Fruit fly (Drosophila melanogaster) whole organism: Measurements from ENCODE around the gene CG9008.

Experiments
- CG8478 ChIP-seq: fragments of >200 bp; optimal IDR thresholded peaks from 2 replicates; lab custom pipeline; 2018; ENCODE audit warnings: inconsistent platforms
- Dll ChIP-seq: fragments of >200 bp; optimal IDR thresholded peaks from 2 replicates; lab custom pipeline; 2017
- EcR ChIP-seq, 2 experiments: fragments of >200 bp; optimal IDR thresholded peaks; 2 replicates each; lab custom pipeline; 2017; ENCODE audit warnings: missing biosample characterization in 2 of 2, missing genetic modification characterization in 2 of 2, missing genetic modification reagents in 2 of 2
- pan ChIP-seq: fragments of >200 bp; optimal IDR thresholded peaks from 2 replicates; lab custom pipeline; 2017
- psq ChIP-seq: fragments of >200 bp; optimal IDR thresholded peaks from 2 replicates; lab custom pipeline; 2017
- usp ChIP-seq: fragments of >200 bp; optimal IDR thresholded peaks from 2 replicates; lab custom pipeline; 2017; ENCODE audit warnings: missing biosample characterization, missing genetic modification characterization, mixed read lengths

Gene CG9008

dm6 chr2L:13780109-13780947 is at the start of gene CG9008, which contains the start of gene p38b:
TSS of gene CG9008 (minus strand) at chr2L:13780165.
TSS of gene p38b (plus strand) at chr2L:13780689.
- no peak for TF ChIP-seq CG8478 (lab: Kevin White, UChicago)
- no peak for TF ChIP-seq EcR (GFP tag; optimal IDR thresholded peaks at IDR 0.05; lab: Kevin White, UChicago)
- no peak for TF ChIP-seq usp (GFP tag; lab: Kevin White, UChicago)
- TF ChIP-seq Dll: no peak
- no peak for TF ChIP-seq psq (lab: Kevin White, UChicago)
- TF ChIP-seq pan: no peak

- no peak for TF ChIP-seq usp (GFP tag; lab: Kevin White, UChicago)
- no peak for TF ChIP-seq psq (lab: Kevin White, UChicago)
- TF ChIP-seq CG8478 (lab: Kevin White, UChicago): no peak
- TF ChIP-seq Dll: no peak
- no peak for TF ChIP-seq pan
- no peak for TF ChIP-seq EcR (GFP tag; optimal IDR thresholded peaks at IDR 0.05; lab: Kevin White, UChicago)
Measured at dm6 chr2L:13829540-13829939, 49.6 kb upstream of the CG9008 start, which contains the start of the genes Arpc1 and Orc5. TSS of gene Arpc1 (minus strand) at chr2L:13829741. TSS of gene Orc5 (plus strand) at chr2L:13829837.

DNA sequence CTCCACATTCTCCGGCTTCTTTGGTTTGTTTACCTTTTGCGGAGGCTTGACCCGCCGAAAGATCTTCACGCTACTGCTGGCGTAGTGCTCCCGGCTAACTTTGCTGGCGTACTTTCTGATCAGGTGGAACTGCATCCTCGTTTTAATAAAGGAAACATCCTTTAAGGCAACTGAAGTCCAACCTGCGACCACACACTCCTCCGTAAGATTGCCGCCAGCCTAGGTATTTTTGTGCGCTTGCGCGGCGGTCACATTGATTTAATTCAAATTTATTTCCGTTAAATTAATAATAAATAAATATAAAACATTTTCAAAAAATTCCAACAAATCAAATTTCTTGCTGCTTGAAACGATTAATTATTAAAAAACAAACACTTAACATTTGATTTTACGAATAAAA is 47.6 kb upstream of the CG9008 start, which contains the start of gene PolG1:
TSS of gene PolG1 (minus strand) at position 216 of the 400 bp plus-strand sequence.
- TF ChIP-seq usp (GFP tag; lab: Kevin White, UChicago) (no peak), pan (no peak), CG8478 (lab: Kevin White, UChicago) (no peak), Dll (no peak), psq (lab: Kevin White, UChicago) (no peak), EcR (GFP tag; optimal IDR thresholded peaks at IDR 0.05; lab: Kevin White, UChicago) (no peak)

DNA sequence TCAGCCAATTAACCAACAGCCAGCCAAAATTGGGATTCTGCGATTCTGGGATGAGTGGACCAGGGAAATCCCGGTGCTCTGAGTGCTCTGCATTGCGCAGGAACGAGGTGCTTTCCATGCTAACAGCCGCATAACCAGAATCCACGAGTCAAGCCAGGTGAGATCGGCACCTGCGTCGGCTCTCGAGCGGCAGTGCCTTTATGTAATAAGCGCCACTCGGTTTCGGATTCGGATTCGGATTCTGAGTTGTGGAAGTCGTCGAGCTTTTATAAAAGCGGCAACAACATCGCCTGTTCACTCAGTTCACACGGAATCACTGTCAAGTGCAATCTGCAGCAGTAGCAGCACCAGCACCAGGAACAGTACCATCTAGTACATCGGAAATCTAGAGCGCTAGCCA is 41.0 kb upstream of the CG9008 start, which contains the start of gene b:
TSS of gene b (plus strand) at position 301 of the 400 bp plus-strand sequence.
- TF ChIP-seq Dll (no peak), psq (lab: Kevin White, UChicago) (no peak), CG8478 (lab: Kevin White, UChicago) (no peak), usp (GFP tag; lab: Kevin White, UChicago) (no peak), pan (no peak), EcR (GFP tag; optimal IDR thresholded peaks at IDR 0.05; lab: Kevin White, UChicago) (no peak)

DNA sequence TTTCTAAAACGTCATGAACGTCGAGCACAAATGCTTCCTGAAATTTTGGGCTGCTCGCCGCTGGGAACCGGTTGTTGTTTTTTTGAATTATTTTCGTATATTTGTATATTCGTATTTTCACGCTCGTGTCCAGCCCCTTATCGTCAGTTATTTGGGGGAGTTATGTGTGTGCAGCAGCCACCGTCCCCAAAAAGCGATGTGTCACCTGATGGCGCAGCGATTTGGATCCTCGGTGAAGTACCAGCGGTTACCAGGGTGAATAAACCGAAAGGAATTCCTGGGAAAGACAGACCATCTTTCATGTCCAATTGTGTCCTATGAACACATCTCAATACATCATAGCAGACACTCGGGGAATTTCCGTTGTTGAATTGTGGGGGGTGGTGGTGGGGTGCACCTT is 40.2 kb upstream of the CG9008 start:
- no peak for TF ChIP-seq EcR (GFP tag; optimal IDR thresholded peaks at IDR 0.05; lab: Kevin White, UChicago)
- TF ChIP-seq usp (GFP tag; lab: Kevin White, UChicago): no peak
- TF ChIP-seq Dll: no peak
- TF ChIP-seq psq (lab: Kevin White, UChicago): no peak
- TF ChIP-seq pan: no peak
- no peak for TF ChIP-seq CG8478 (lab: Kevin White, UChicago)

dm6 chr2L:13813604-13814178 is 33.7 kb upstream of the CG9008 start, which contains the start of gene Sos:
TSS of gene Sos (plus strand) at chr2L:13813816.
- no peak for TF ChIP-seq CG8478 (lab: Kevin White, UChicago)
- no peak for TF ChIP-seq usp (GFP tag; lab: Kevin White, UChicago)
- TF ChIP-seq pan: no peak
- TF ChIP-seq EcR (GFP tag; optimal IDR thresholded peaks at IDR 0.05; lab: Kevin White, UChicago): no peak
- no peak for TF ChIP-seq psq (lab: Kevin White, UChicago)
- TF ChIP-seq Dll: no peak

dm6 chr2L:13813156-13813555 is 33.2 kb upstream of the CG9008 start, which contains the start of gene CG16888:
TSS of gene CG16888 (minus strand) at chr2L:13813256.
- TF ChIP-seq Dll: no peak
- no peak for TF ChIP-seq psq (lab: Kevin White, UChicago)
- no peak for TF ChIP-seq usp (GFP tag; lab: Kevin White, UChicago)
- TF ChIP-seq EcR (GFP tag; optimal IDR thresholded peaks at IDR 0.05; lab: Kevin White, UChicago): no peak
- TF ChIP-seq CG8478 (lab: Kevin White, UChicago): no peak
- TF ChIP-seq pan: no peak

dm6 chr2L:13811323-13811722 is 31.4 kb upstream of the CG9008 start, which contains the start of the genes Adat1 and CG16865:
TSS of gene Adat1 (minus strand) at chr2L:13811474.
TSS of gene CG16865 (plus strand) at chr2L:13811522.
- no peak for TF ChIP-seq usp (GFP tag; lab: Kevin White, UChicago)
- TF ChIP-seq Dll: no peak
- TF ChIP-seq psq (lab: Kevin White, UChicago): no peak
- TF ChIP-seq CG8478 (lab: Kevin White, UChicago): no peak
- no peak for TF ChIP-seq pan
- TF ChIP-seq EcR (GFP tag; optimal IDR thresholded peaks at IDR 0.05; lab: Kevin White, UChicago): no peak

DNA sequence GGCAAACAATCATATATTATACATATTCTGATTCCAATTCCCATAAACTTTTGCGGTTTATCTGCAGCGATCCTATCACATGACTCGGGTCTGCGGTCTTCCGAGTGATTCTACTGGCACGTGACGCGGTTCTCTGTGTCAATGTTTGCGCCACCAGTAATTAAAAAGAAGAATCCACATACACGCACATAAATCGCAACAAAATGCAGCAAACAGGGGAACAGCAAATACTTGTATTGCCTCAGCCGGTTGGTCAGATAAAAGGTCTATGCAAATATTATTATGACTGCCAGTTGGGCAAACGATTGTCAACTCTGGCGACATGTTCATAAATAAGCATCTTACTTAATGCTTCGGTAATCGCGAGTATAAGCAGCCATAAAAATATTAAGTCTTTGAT is 28.0 kb upstream of the CG9008 start:
- TF ChIP-seq CG8478 (lab: Kevin White, UChicago) (no peak), Dll (no peak), EcR (GFP tag; optimal IDR thresholded peaks at IDR 0.05; lab: Kevin White, UChicago) (no peak)

DNA sequence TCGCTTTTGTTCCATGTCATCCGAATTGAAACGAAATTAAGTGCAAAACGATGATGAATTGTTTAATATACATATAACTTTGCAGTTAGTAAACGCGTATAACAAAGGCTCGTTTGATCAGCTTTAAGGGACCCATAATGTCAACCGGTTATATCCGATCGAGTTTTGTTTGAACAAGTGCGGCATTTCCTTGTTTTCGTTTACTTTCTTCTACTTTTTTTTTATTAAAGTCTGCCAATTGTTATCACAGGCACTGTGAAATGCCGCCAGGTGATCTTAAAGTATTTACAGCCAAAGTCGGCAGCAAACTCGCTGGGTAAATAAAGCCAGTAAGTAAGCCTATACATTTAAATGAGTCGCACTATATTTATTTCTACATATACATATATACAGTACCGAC is 27.1 kb upstream of the CG9008 start:
- no peak for TF ChIP-seq usp (GFP tag; lab: Kevin White, UChicago)

- TF ChIP-seq Dll: no peak
- no peak for TF ChIP-seq psq (lab: Kevin White, UChicago)
- no peak for TF ChIP-seq EcR (GFP tag; optimal IDR thresholded peaks at IDR 0.05; lab: Kevin White, UChicago)
- TF ChIP-seq usp (GFP tag; lab: Kevin White, UChicago): no peak
- TF ChIP-seq pan: no peak
- TF ChIP-seq CG8478 (lab: Kevin White, UChicago): no peak
Measured at dm6 chr2L:13805170-13805569, 25.2 kb upstream of the CG9008 start.

dm6 chr2L:13804561-13805067 is 24.6 kb upstream of the CG9008 start:
- no peak for TF ChIP-seq CG8478 (lab: Kevin White, UChicago)
- TF ChIP-seq usp (GFP tag; lab: Kevin White, UChicago): no peak
- no peak for TF ChIP-seq pan
- TF ChIP-seq psq (lab: Kevin White, UChicago): no peak
- no peak for TF ChIP-seq EcR (GFP tag; optimal IDR thresholded peaks at IDR 0.05; lab: Kevin White, UChicago)
- TF ChIP-seq Dll: no peak
